Worm (Caenorhabditis elegans) whole organism, dauer: ENCODE data around the gene Y43F8C.16.

Source experiments
- unc-62 ChIP-seq: sonication (generic microtip); optimal IDR thresholded peaks from 2 replicates; lab custom pipeline; 2017; ENCODE audit warnings: missing biosample characterization, missing genetic modification reagents, missing genetic modification characterization

Gene Y43F8C.16

ce11 chrV:19674543-19674942, 40.8 kb downstream of the Y43F8C.16 start, which contains the start of gene mrp-7:
Gene mrp-7 (plus strand): TSS chrV:19674843.
- no peak for TF ChIP-seq unc-62 (GFP tag; lab: Kevin White, UChicago)

- no peak for TF ChIP-seq unc-62 (GFP tag; lab: Kevin White, UChicago)
Measured at ce11 chrV:19673298-19673903, 41.9 kb downstream of the Y43F8C.16 start.

- TF ChIP-seq unc-62 (GFP tag; lab: Kevin White, UChicago), result no peak
Measured at ce11 chrV:19672357-19672756, 43.0 kb downstream of the Y43F8C.16 start.

ce11 chrV:19671816-19672215, 43.5 kb downstream of the Y43F8C.16 start:
- TF ChIP-seq unc-62 (GFP tag; lab: Kevin White, UChicago), result no peak

ce11 chrV:19670866-19671265, 44.5 kb downstream of the Y43F8C.16 start:
- TF ChIP-seq unc-62 (GFP tag; lab: Kevin White, UChicago), result no peak

ce11 chrV:19669959-19670358, 45.4 kb downstream of the Y43F8C.16 start, which contains the start of gene Y43F8C.11:
Gene Y43F8C.11 (plus strand): TSS chrV:19670259.
- no peak for TF ChIP-seq unc-62 (GFP tag; lab: Kevin White, UChicago)

ce11 chrV:19668213-19668612, 47.1 kb downstream of the Y43F8C.16 start:
- TF ChIP-seq unc-62 (GFP tag; lab: Kevin White, UChicago), result no peak

- no peak for TF ChIP-seq unc-62 (GFP tag; lab: Kevin White, UChicago)
Measured at ce11 chrV:19667716-19668115, 47.6 kb downstream of the Y43F8C.16 start.

- no peak for TF ChIP-seq unc-62 (GFP tag; lab: Kevin White, UChicago)
Measured at ce11 chrV:19666308-19666707, 49.0 kb downstream of the Y43F8C.16 start.

- no peak for TF ChIP-seq unc-62 (GFP tag; lab: Kevin White, UChicago)
Measured at ce11 chrV:19664574-19664973, 50.7 kb downstream of the Y43F8C.16 start.
